Fruit fly (Drosophila melanogaster) whole organism: ENCODE measurements around the gene TotB.

Source experiments
- CG8478 ChIP-seq: fragments of >200 bp; optimal IDR thresholded peaks from 2 replicates; lab custom pipeline; 2018; ENCODE audit warnings: inconsistent platforms
- Dll ChIP-seq: fragments of >200 bp; optimal IDR thresholded peaks from 2 replicates; lab custom pipeline; 2017
- EcR ChIP-seq, 2 experiments: fragments of >200 bp; optimal IDR thresholded peaks; 2 replicates each; lab custom pipeline; 2017; ENCODE audit warnings: missing biosample characterization in 2 of 2, missing genetic modification characterization in 2 of 2, missing genetic modification reagents in 2 of 2
- pan ChIP-seq: fragments of >200 bp; optimal IDR thresholded peaks from 2 replicates; lab custom pipeline; 2017
- psq ChIP-seq: fragments of >200 bp; optimal IDR thresholded peaks from 2 replicates; lab custom pipeline; 2017
- usp ChIP-seq: fragments of >200 bp; optimal IDR thresholded peaks from 2 replicates; lab custom pipeline; 2017; ENCODE audit warnings: missing biosample characterization, missing genetic modification characterization, mixed read lengths

TotB gene

DNA sequence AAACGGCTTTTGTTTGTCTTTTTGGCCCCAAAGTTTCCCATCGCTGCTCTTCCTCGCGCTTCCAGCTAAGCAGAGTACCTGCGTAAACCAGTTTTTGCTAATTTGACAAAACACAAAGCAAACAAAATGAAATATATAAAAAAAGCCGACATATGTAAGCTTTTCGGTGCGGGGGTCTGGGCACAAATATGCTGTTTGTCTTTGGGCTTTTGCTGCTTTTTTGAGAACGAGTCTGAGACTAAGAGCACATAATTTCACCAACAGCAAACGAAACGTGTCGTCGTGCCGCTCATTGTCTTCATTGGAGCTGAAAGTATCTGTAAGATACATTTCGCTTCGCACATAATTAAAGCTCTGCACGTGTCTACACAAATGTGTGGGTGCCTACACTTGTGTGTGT lies 42.1 kb downstream of the TotB start:
- TF ChIP-seq psq (lab: Kevin White, UChicago) (no peak), EcR (GFP tag; optimal IDR thresholded peaks at IDR 0.05; lab: Kevin White, UChicago) (no peak), Dll (lab: Kevin White, UChicago) (no peak), pan (lab: Kevin White, UChicago) (no peak), usp (GFP tag; lab: Kevin White, UChicago) (no peak), CG8478 (lab: Kevin White, UChicago) (no peak)
